Fruit fly (Drosophila melanogaster): ENCODE results near the gene goe.

dm6 chrX:16761531-16761930 lies 9.8 kb upstream of the goe start:
- TF ChIP-seq ey (GFP tag; optimal IDR thresholded peaks at IDR 0.05) (peak; percentile 68), jim (GFP tag; optimal IDR thresholded peaks at IDR 0.05) (no peak), br (GFP tag; optimal IDR thresholded peaks at IDR 0.05) (peak; percentile 69), Myc (optimal IDR thresholded peaks at IDR 0.05) (no peak), psq (GFP tag; optimal IDR thresholded peaks at IDR 0.05) (peak; percentile 58), rgr (GFP tag; optimal IDR thresholded peaks at IDR 0.05) (peak; percentile 69), foxo (GFP tag; optimal IDR thresholded peaks at IDR 0.05) (peak in 1 of 2 experiments; percentile 76), Hnf4 (GFP tag; optimal IDR thresholded peaks at IDR 0.05) (peak; percentile 35), usp (GFP tag; optimal IDR thresholded peaks at IDR 0.05) (no peak), Mio (GFP tag; optimal IDR thresholded peaks at IDR 0.05) (no peak), brk (GFP tag; optimal IDR thresholded peaks at IDR 0.05) (no peak), Hr83 (GFP tag; optimal IDR thresholded peaks at IDR 0.05; ENCODE audit: poor library complexity, severe bottlenecking) (no peak)

Measured in whole organism, wandering third instar larva.